Worm (Caenorhabditis elegans): Measurements from ENCODE around the gene T11G6.3.
A peak's percentile ranks its signal among the peaks of the same experiment; 100 is the strongest.

ce11 chrIV:10820837-10821671, 34.0 kb downstream of the T11G6.3 start:
- TF ChIP-seq ama-1 (optimal IDR thresholded peaks at IDR 0.05) (no peak), tbx-37 (GFP tag; conservative IDR thresholded peaks at IDR 0.05) (no peak), hmg-4 (GFP tag; optimal IDR thresholded peaks at IDR 0.05) (no peak), sea-1 (GFP tag; conservative IDR thresholded peaks at IDR 0.05) (no peak), flt-1 (GFP tag; IDR thresholded peaks at IDR 0.05) (no peak), hnd-1 (tag; optimal IDR thresholded peaks at IDR 0.05) (no peak), ceh-13 (GFP tag; optimal IDR thresholded peaks at IDR 0.05) (no peak), scrt-1 (GFP tag; IDR thresholded peaks at IDR 0.05) (no peak), tbx-11 (GFP tag; IDR thresholded peaks at IDR 0.05) (no peak), aly-1 (tag; optimal IDR thresholded peaks at IDR 0.05) (peak; percentile 46), tra-4 (tag; optimal IDR thresholded peaks at IDR 0.05) (no peak), B0310.2 (tag; optimal IDR thresholded peaks at IDR 0.05) (no peak), pes-1 (GFP tag; IDR thresholded peaks at IDR 0.05) (no peak), ceh-36 (tag; optimal IDR thresholded peaks at IDR 0.05) (no peak)

All from whole organism, early embryonic.